Fruit fly (Drosophila melanogaster): ENCODE data around the gene CG3061.

The CG3061 gene

DNA sequence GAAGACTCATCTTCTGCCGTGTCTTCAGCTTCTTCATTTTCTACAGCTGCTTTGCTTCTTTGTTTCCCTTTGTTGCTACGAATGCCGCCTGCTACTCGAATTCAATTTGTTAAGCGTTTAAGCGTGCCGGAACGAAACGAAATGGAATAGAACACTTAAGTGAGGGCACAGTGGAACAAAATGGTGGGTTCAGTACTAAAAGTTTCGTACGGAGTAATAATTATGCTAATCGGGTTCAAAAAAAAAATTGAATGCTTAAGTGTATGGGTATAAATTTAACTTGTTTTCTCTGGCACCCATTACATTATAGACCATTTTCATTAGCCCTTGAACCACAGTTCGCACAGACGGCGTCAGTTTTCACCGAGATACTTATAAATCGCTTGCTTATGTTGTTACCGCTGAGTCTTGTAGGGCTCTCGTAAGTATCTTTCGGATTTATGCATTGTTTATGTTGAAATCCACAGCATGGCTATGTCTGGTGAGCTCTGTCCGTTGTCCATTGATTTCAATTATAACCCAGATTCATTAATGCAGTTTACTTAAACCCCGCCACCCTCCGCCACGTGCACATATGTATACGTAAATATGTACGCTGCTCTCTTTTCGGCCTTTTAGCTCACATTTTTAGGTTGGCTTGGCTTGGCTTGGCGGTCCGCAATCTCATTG lies 19.6 kb upstream of the CG3061 start (continued):
- TF ChIP-seq Fer1 (GFP tag; optimal IDR thresholded peaks at IDR 0.05): peak; percentile 91
- TF ChIP-seq CG2889 (GFP tag; IDR thresholded peaks at IDR 0.05): peak; percentile 79
- peak; percentile 85 for TF ChIP-seq nerfin-1 (tag; optimal IDR thresholded peaks at IDR 0.05)
- peak; percentile 71 for TF ChIP-seq Abd-B (GFP tag; optimal IDR thresholded peaks at IDR 0.05)
- peak; percentile 96 for TF ChIP-seq dmrt99B (tag; optimal IDR thresholded peaks at IDR 0.05)
- peak; percentile 81 for TF ChIP-seq crc (GFP tag; optimal IDR thresholded peaks at IDR 0.05)
- TF ChIP-seq wor (GFP tag; IDR thresholded peaks at IDR 0.05): peak; percentile 80
- TF ChIP-seq HLH4C (GFP tag; IDR thresholded peaks at IDR 0.05; ENCODE audit: partially characterized antibody): peak; percentile 43; the same call in 1 of the 3 replicates
- no peak for TF ChIP-seq lov (optimal IDR thresholded peaks at IDR 0.05)
- TF ChIP-seq lov (GFP tag; IDR thresholded peaks at IDR 0.05): peak; percentile 95
- peak; percentile 92 for TF ChIP-seq Meics (GFP tag; optimal IDR thresholded peaks at IDR 0.05)
- no peak; the same call in 1 of the 2 replicates for TF ChIP-seq amos (GFP tag; IDR thresholded peaks at IDR 0.05; ENCODE audit: partially characterized antibody)
- peak; percentile 37 for TF ChIP-seq Usf (GFP tag; optimal IDR thresholded peaks at IDR 0.05)
- TF ChIP-seq ATbp (GFP tag; optimal IDR thresholded peaks at IDR 0.05): peak; percentile 82
- peak; percentile 98 for TF ChIP-seq chm (GFP tag; IDR thresholded peaks at IDR 0.05)
- TF ChIP-seq hkb (optimal IDR thresholded peaks at IDR 0.05): no peak
- TF ChIP-seq hkb (GFP tag; IDR thresholded peaks at IDR 0.05): peak; percentile 96
- peak; percentile 92 for TF ChIP-seq CG6254 (GFP tag; optimal IDR thresholded peaks at IDR 0.05)
- peak; percentile 66 for TF ChIP-seq Deaf1 (tag; optimal IDR thresholded peaks at IDR 0.05)
- peak; percentile 86 for TF ChIP-seq al (GFP tag; IDR thresholded peaks at IDR 0.05)
- TF ChIP-seq CG4282 (GFP tag; optimal IDR thresholded peaks at IDR 0.05): peak; percentile 89
- peak; percentile 72 for TF ChIP-seq kni (GFP tag; optimal IDR thresholded peaks at IDR 0.05)
- TF ChIP-seq CG8359 (GFP tag; optimal IDR thresholded peaks at IDR 0.05; ENCODE audit: borderline replicate concordance): peak; percentile 88
- peak; percentile 91 for TF ChIP-seq ap (GFP tag; IDR thresholded peaks at IDR 0.05)
- TF ChIP-seq CG14710 (tag; optimal IDR thresholded peaks at IDR 0.05): peak; percentile 90
- peak; percentile 60 for TF ChIP-seq tna (GFP tag; IDR thresholded peaks at IDR 0.05; ENCODE audit: partially characterized antibody)
- peak; percentile 89 for TF ChIP-seq gem (tag; optimal IDR thresholded peaks at IDR 0.05)
- 0 out of 2 replicates have a peak, but pooled peaks have one; percentile 18 for TF ChIP-seq Dip2 (GFP tag; IDR thresholded peaks at IDR 0.05)
- peak; percentile 62 for TF ChIP-seq maf-S (GFP tag; optimal IDR thresholded peaks at IDR 0.05)
- no peak for TF ChIP-seq hth (optimal IDR thresholded peaks at IDR 0.05)
- peak; percentile 21 for TF ChIP-seq CG3838 (GFP tag; optimal IDR thresholded peaks at IDR 0.05)
- peak; percentile 97 for TF ChIP-seq CG4424 (GFP tag; optimal IDR thresholded peaks at IDR 0.05)
- TF ChIP-seq CG32532 (GFP tag; IDR thresholded peaks at IDR 0.05): peak; percentile 96
- TF ChIP-seq Rfx (GFP tag; IDR thresholded peaks at IDR 0.05): peak; percentile 97
- peak; percentile 82 to 91 for TF ChIP-seq chif (GFP tag; optimal IDR thresholded peaks at IDR 0.05)
- peak; percentile 67 for TF ChIP-seq emc (GFP tag; optimal IDR thresholded peaks at IDR 0.05)
- TF ChIP-seq Dp (GFP tag; optimal IDR thresholded peaks at IDR 0.05): no peak
- peak; percentile 79 for TF ChIP-seq dimm (GFP tag; IDR thresholded peaks at IDR 0.05)
- peak; percentile 94 for TF ChIP-seq ken (GFP tag; IDR thresholded peaks at IDR 0.05)
- TF ChIP-seq lmd (GFP tag; IDR thresholded peaks at IDR 0.05): peak; percentile 97
- TF ChIP-seq lilli (GFP tag; optimal IDR thresholded peaks at IDR 0.05): peak; percentile 82
- peak; percentile 65 for TF ChIP-seq pb (GFP tag; optimal IDR thresholded peaks at IDR 0.05)
- TF ChIP-seq fd64A (GFP tag; optimal IDR thresholded peaks at IDR 0.05): peak; percentile 84
- peak; percentile 92 for TF ChIP-seq CG9727 (GFP tag; optimal IDR thresholded peaks at IDR 0.05)
- TF ChIP-seq Sin3A (optimal IDR thresholded peaks at IDR 0.05): no peak
- peak; percentile 80 for TF ChIP-seq CoRest (tag; optimal IDR thresholded peaks at IDR 0.05)
- peak; percentile 95 for TF ChIP-seq E2f1 (GFP tag; IDR thresholded peaks at IDR 0.05)
- peak; percentile 98 for TF ChIP-seq ara (GFP tag; IDR thresholded peaks at IDR 0.05)
- TF ChIP-seq vnd (GFP tag; IDR thresholded peaks at IDR 0.05; ENCODE audit: partially characterized antibody): no peak; the same call in 2 of the 3 replicates
- TF ChIP-seq CG34422 (GFP tag; IDR thresholded peaks at IDR 0.05): peak; percentile 98
- peak; percentile 96 for TF ChIP-seq ind (GFP tag; optimal IDR thresholded peaks at IDR 0.05)
